Worm (Caenorhabditis elegans): ENCODE measurements around the gene gldi-8.
A peak's percentile ranks its signal among the peaks of the same experiment; 100 is the strongest.

gldi-8 gene

ce11 chrIII:12568036-12568649, 31.4 kb downstream of the gldi-8 start (continued):
- peak; percentile 56 to 84 for TF ChIP-seq lin-35 (GFP tag; optimal IDR thresholded peaks at IDR 0.05)
- peak; percentile 47 for TF ChIP-seq pqm-1 (tag; optimal IDR thresholded peaks at IDR 0.05)
- no peak for TF ChIP-seq ama-1 (optimal IDR thresholded peaks at IDR 0.05)
- peak; percentile 87 for TF ChIP-seq nhr-47 (tag; optimal IDR thresholded peaks at IDR 0.05)
- peak; percentile 87 for TF ChIP-seq C16A3.4 (tag; optimal IDR thresholded peaks at IDR 0.05)
- TF ChIP-seq lin-15B (tag; optimal IDR thresholded peaks at IDR 0.05) = no peak
- peak; percentile 70 for TF ChIP-seq xbp-1 (tag; optimal IDR thresholded peaks at IDR 0.05)
- no peak for TF ChIP-seq sptf-1 (tag; optimal IDR thresholded peaks at IDR 0.05)
- TF ChIP-seq egl-13 (tag; optimal IDR thresholded peaks at IDR 0.05) = peak; percentile 78
- TF ChIP-seq efl-1 (optimal IDR thresholded peaks at IDR 0.05) = peak; percentile 56 to 61
- peak; percentile 40 to 93 for TF ChIP-seq efl-1 (GFP tag; optimal IDR thresholded peaks at IDR 0.05 in 1 of 2)
- TF ChIP-seq aly-2 (tag; optimal IDR thresholded peaks at IDR 0.05) = no peak
- no peak for TF ChIP-seq mab-9 (GFP tag; IDR thresholded peaks at IDR 0.05)
- TF ChIP-seq fkh-10 (GFP tag; optimal IDR thresholded peaks at IDR 0.05) = peak; percentile 64
- peak; percentile 72 for TF ChIP-seq blmp-1 (tag; optimal IDR thresholded peaks at IDR 0.05)
- TF ChIP-seq grh-1 (GFP tag; IDR thresholded peaks at IDR 0.05) = 0 out of 2 replicates have a peak, but pooled peaks have one; percentile 15
- TF ChIP-seq hlh-17 (GFP tag; optimal IDR thresholded peaks at IDR 0.05; ENCODE audit: borderline replicate concordance) = no peak
- TF ChIP-seq ceh-8 (GFP tag; optimal IDR thresholded peaks at IDR 0.05) = peak; percentile 32
- no peak for TF ChIP-seq vab-15 (tag; optimal IDR thresholded peaks at IDR 0.05)
- TF ChIP-seq nhr-71 (tag; optimal IDR thresholded peaks at IDR 0.05) = peak; percentile 96
- TF ChIP-seq F16B12.6 (tag; optimal IDR thresholded peaks at IDR 0.05) = peak; percentile 66
- TF ChIP-seq snpc-4 (tag; optimal IDR thresholded peaks at IDR 0.05) = peak; percentile 15
- no peak for TF ChIP-seq unc-62 (GFP tag; optimal IDR thresholded peaks at IDR 0.05)
- TF ChIP-seq alr-1 (tag; optimal IDR thresholded peaks at IDR 0.05; ENCODE audit: borderline replicate concordance) = no peak
- TF ChIP-seq dsc-1 (tag; optimal IDR thresholded peaks at IDR 0.05) = peak; percentile 80
- TF ChIP-seq dpl-1 (GFP tag; optimal IDR thresholded peaks at IDR 0.05) = peak; percentile 40 to 63 (median 61)
- TF ChIP-seq ceh-82 (tag; optimal IDR thresholded peaks at IDR 0.05) = peak in 2 of 3 experiments; percentile 55 to 82
- peak; percentile 85 for TF ChIP-seq rnt-1 (tag; optimal IDR thresholded peaks at IDR 0.05)
- TF ChIP-seq lin-14 (GFP tag; optimal IDR thresholded peaks at IDR 0.05) = peak; percentile 97
- TF ChIP-seq jun-1 (tag; optimal IDR thresholded peaks at IDR 0.05) = peak; percentile 69
- TF ChIP-seq unc-86 (tag; optimal IDR thresholded peaks at IDR 0.05) = no peak
- peak; percentile 79 for TF ChIP-seq lin-13 (GFP tag; optimal IDR thresholded peaks at IDR 0.05)
- no peak for TF ChIP-seq ces-1 (GFP tag; optimal IDR thresholded peaks at IDR 0.05)
- TF ChIP-seq ceh-90 (tag; optimal IDR thresholded peaks at IDR 0.05) = no peak
- TF ChIP-seq mef-2 (tag; optimal IDR thresholded peaks at IDR 0.05) = peak; percentile 18
- TF ChIP-seq snu-23 (GFP tag; optimal IDR thresholded peaks at IDR 0.05) = peak; percentile 93

- TF ChIP-seq ztf-11 (tag; optimal IDR thresholded peaks at IDR 0.05) = no peak
- peak in 1 of 2 experiments; percentile 2 for TF ChIP-seq lin-35 (GFP tag; optimal IDR thresholded peaks at IDR 0.05)
These were observed 33.7 kb downstream of the gldi-8 start for ce11 chrIII:12565791-12566190.

ce11 chrIII:12562769-12563168, 36.8 kb downstream of the gldi-8 start:
- TF ChIP-seq alr-1 (tag; optimal IDR thresholded peaks at IDR 0.05; ENCODE audit: borderline replicate concordance) (peak; percentile 87), elt-3 (tag; optimal IDR thresholded peaks at IDR 0.05) (no peak), nhr-71 (tag; optimal IDR thresholded peaks at IDR 0.05) (no peak), nhr-28 (tag; optimal IDR thresholded peaks at IDR 0.05) (no peak)

All from whole organism, L1 larva.